Worm (Caenorhabditis elegans): Measurements from ENCODE around the gene rgs-11.
A peak's percentile ranks its signal among the peaks of the same experiment; 100 is the strongest.

- TF ChIP-seq vab-15 (tag; optimal IDR thresholded peaks at IDR 0.05) (no peak), unc-62 (GFP tag; optimal IDR thresholded peaks at IDR 0.05) (no peak), skn-1 (tag; optimal IDR thresholded peaks at IDR 0.05) (peak; percentile 20), sox-4 (tag; optimal IDR thresholded peaks at IDR 0.05) (no peak)
Observed at ce11 chrX:14946464-14947354, 17.6 kb upstream of the rgs-11 start.

All from whole organism, L1 larva.